Fruit fly (Drosophila melanogaster): ENCODE results near the gene AsnRS.

DNA sequence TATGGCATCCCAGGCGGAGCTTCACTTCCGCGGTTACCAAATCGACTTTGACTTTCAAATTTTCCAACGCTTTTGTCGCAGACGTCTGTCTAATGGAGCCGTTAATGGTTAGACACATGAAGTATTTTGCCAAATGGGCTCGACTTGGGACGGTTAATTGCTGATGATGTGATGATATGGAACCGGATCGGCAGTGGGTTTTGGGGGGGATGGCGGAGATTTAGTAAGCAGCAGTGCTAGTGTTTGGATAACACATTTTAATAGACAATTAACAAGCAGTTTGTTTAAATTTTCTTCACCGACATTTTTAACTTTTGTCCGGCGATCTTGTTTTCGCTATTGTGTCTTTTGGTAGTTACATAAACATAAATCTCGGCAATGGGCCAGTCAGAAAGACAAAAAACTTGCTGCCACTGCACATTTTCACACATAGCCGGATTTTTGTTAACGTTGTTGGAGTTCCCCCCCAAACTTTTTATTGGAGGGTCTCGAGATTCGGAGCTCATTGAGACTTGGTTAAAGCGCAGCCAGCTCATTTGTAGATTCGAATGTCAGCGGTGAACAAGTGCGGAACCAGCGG, 22.0 kb downstream of the AsnRS start, which contains the start of gene amd:
- TF ChIP-seq CG32006 (GFP tag; optimal IDR thresholded peaks at IDR 0.05) (no peak), Eip93F (GFP tag; optimal IDR thresholded peaks at IDR 0.05) (no peak), Met (GFP tag; optimal IDR thresholded peaks at IDR 0.05) (no peak)

Measured in whole organism, prepupa.